Worm (Caenorhabditis elegans) whole organism, early embryonic: ENCODE data around the gene ttr-31.

Source experiments
- B0310.2 ChIP-seq: sonication (generic microtip); optimal IDR thresholded peaks from 2 replicates; lab custom pipeline; 2016; ENCODE audit warnings: mild to moderate bottlenecking, missing genetic modification characterization, missing compliant biosample characterization
- F13C5.2 ChIP-seq: sonication (generic microtip); optimal IDR thresholded peaks from 2 replicates; lab custom pipeline; 2017; ENCODE audit warnings: mild to moderate bottlenecking, missing genetic modification characterization, inconsistent platforms, missing compliant biosample characterization
- aly-1 ChIP-seq: sonication (generic microtip); optimal IDR thresholded peaks from 2 replicates; lab custom pipeline; 2016; ENCODE audit warnings: missing genetic modification characterization, missing compliant biosample characterization
- ama-1 ChIP-seq: fragments of 150-350 bp; optimal IDR thresholded peaks from 2 replicates; lab custom pipeline; 2014
- ceh-13 ChIP-seq: fragments of 200-800 bp; sonication (Bioruptor generic); optimal IDR thresholded peaks from 2 replicates; lab custom pipeline; 2018; ENCODE audit warnings: mild to moderate bottlenecking, missing genetic modification characterization, missing compliant biosample characterization
- ceh-36 ChIP-seq: sonication (generic microtip); optimal IDR thresholded peaks from 2 replicates; lab custom pipeline; 2016; ENCODE audit warnings: missing genetic modification characterization, inconsistent platforms, missing compliant biosample characterization
- ets-7 ChIP-seq: sonication (generic microtip); optimal IDR thresholded peaks from 2 replicates; lab custom pipeline; 2016; ENCODE audit warnings: missing genotype, missing genetic modification characterization, missing compliant biosample characterization
- flt-1 ChIP-seq: fragments of 200-800 bp; sonication (Bioruptor generic); IDR thresholded peaks from 2 replicates; pipeline ENCODE4 v1.3.6; 2022; ENCODE audit warnings: missing genetic modification characterization, missing compliant biosample characterization
- hmbx-1 ChIP-seq: sonication (generic microtip); optimal IDR thresholded peaks from 2 replicates; lab custom pipeline; 2016; ENCODE audit warnings: mild to moderate bottlenecking, missing genetic modification characterization, missing compliant biosample characterization
- hmg-4 ChIP-seq: fragments of 200-800 bp; sonication (Bioruptor generic); optimal IDR thresholded peaks from 2 replicates; lab custom pipeline; 2018; ENCODE audit warnings: mild to moderate bottlenecking, missing genetic modification characterization, missing compliant biosample characterization
- hnd-1 ChIP-seq: sonication (generic microtip); optimal IDR thresholded peaks from 2 replicates; lab custom pipeline; 2016; ENCODE audit warnings: missing genetic modification characterization, missing compliant biosample characterization
- pes-1 ChIP-seq: fragments of 200-800 bp; sonication (Bioruptor generic); IDR thresholded peaks from 2 replicates; pipeline ENCODE4 v1.3.6; 2022; ENCODE audit warnings: missing genetic modification reagents, missing genetic modification characterization, missing compliant biosample characterization
- scrt-1 ChIP-seq: fragments of 200-800 bp; sonication (Bioruptor generic); IDR thresholded peaks from 2 replicates; pipeline ENCODE4 v1.3.6; 2022; ENCODE audit warnings: missing genetic modification characterization, missing compliant biosample characterization
- sea-1 ChIP-seq: fragments of 200-800 bp; sonication (Bioruptor generic); conservative IDR thresholded peaks from 2 replicates; pipeline ENCODE4 v1.3.6; 2022; ENCODE audit warnings: missing genetic modification characterization, missing compliant biosample characterization
- tbx-11 ChIP-seq: fragments of 200-800 bp; sonication (Bioruptor generic); IDR thresholded peaks from 2 replicates; pipeline ENCODE4 v1.3.6; 2022; ENCODE audit warnings: missing genetic modification characterization, missing compliant biosample characterization
- tbx-37 ChIP-seq: fragments of 200-800 bp; sonication (Bioruptor generic); conservative IDR thresholded peaks from 2 replicates; pipeline ENCODE4 v1.3.6; 2022; ENCODE audit warnings: missing genetic modification reagents, missing genetic modification characterization, missing compliant biosample characterization
- tra-4 ChIP-seq: sonication (generic microtip); optimal IDR thresholded peaks from 2 replicates; lab custom pipeline; 2017; ENCODE audit warnings: missing genetic modification characterization, missing compliant biosample characterization

Gene ttr-31

ce11 chrX:11008052-11008451 lies 802 bp downstream of the ttr-31 start, which contains the start of gene del-5:
TSS of gene del-5 (minus strand) at chrX:11008181.
- TF ChIP-seq ceh-36 (tag; lab: Kevin White, UChicago) (no peak), hmg-4 (GFP tag; lab: Kevin White, UChicago) (no peak), flt-1 (GFP tag; lab: Robert Waterston, UW) (no peak), aly-1 (no peak), ama-1 (lab: Kevin White, UChicago) (no peak), tra-4 (tag; lab: Kevin White, UChicago) (no peak), pes-1 (GFP tag; lab: Robert Waterston, UW) (no peak), hnd-1 (tag; lab: Kevin White, UChicago) (no peak)

- TF ChIP-seq sea-1 = no peak
- TF ChIP-seq hnd-1 (tag; lab: Kevin White, UChicago) = no peak
- TF ChIP-seq pes-1 (GFP tag; lab: Robert Waterston, UW) = no peak
- TF ChIP-seq scrt-1 = no peak
- no peak for TF ChIP-seq ets-7 (tag; lab: Kevin White, UChicago)
- no peak for TF ChIP-seq aly-1
- no peak for TF ChIP-seq ceh-13 (GFP tag; lab: Kevin White, UChicago)
- TF ChIP-seq ama-1 (lab: Kevin White, UChicago) = no peak
- no peak for TF ChIP-seq F13C5.2 (tag; lab: Kevin White, UChicago)
- no peak for TF ChIP-seq tbx-37 (GFP tag; lab: Robert Waterston, UW)
- TF ChIP-seq flt-1 (GFP tag; lab: Robert Waterston, UW) = no peak
- TF ChIP-seq tbx-11 (GFP tag; lab: Robert Waterston, UW) = no peak
- no peak for TF ChIP-seq hmg-4 (GFP tag; lab: Kevin White, UChicago)
- TF ChIP-seq ceh-36 (tag; lab: Kevin White, UChicago) = no peak
- TF ChIP-seq hmbx-1 (tag; lab: Kevin White, UChicago) = no peak
- TF ChIP-seq B0310.2 (tag; lab: Kevin White, UChicago) = no peak
- TF ChIP-seq tra-4 (tag; lab: Kevin White, UChicago) = no peak
These were observed 1.5 kb downstream of the ttr-31 start for ce11 chrX:11007393-11007792.

- no peak for TF ChIP-seq scrt-1
- no peak for TF ChIP-seq hmbx-1 (tag; lab: Kevin White, UChicago)
- TF ChIP-seq aly-1 = no peak
- TF ChIP-seq pes-1 (GFP tag; lab: Robert Waterston, UW) = no peak
- no peak for TF ChIP-seq hmg-4 (GFP tag; lab: Kevin White, UChicago)
- TF ChIP-seq ets-7 (tag; lab: Kevin White, UChicago) = no peak
- no peak for TF ChIP-seq F13C5.2 (tag; lab: Kevin White, UChicago)
- TF ChIP-seq sea-1 = no peak
- TF ChIP-seq B0310.2 (tag; lab: Kevin White, UChicago) = no peak
- TF ChIP-seq tbx-37 (GFP tag; lab: Robert Waterston, UW) = no peak
- no peak for TF ChIP-seq ceh-13 (GFP tag; lab: Kevin White, UChicago)
- TF ChIP-seq tra-4 (tag; lab: Kevin White, UChicago) = no peak
- TF ChIP-seq tbx-11 (GFP tag; lab: Robert Waterston, UW) = no peak
- no peak for TF ChIP-seq ama-1 (lab: Kevin White, UChicago)
- TF ChIP-seq ceh-36 (tag; lab: Kevin White, UChicago) = no peak
- TF ChIP-seq hnd-1 (tag; lab: Kevin White, UChicago) = no peak
- no peak for TF ChIP-seq flt-1 (GFP tag; lab: Robert Waterston, UW)
These were observed 5.2 kb downstream of the ttr-31 start for ce11 chrX:11003701-11004100.

DNA sequence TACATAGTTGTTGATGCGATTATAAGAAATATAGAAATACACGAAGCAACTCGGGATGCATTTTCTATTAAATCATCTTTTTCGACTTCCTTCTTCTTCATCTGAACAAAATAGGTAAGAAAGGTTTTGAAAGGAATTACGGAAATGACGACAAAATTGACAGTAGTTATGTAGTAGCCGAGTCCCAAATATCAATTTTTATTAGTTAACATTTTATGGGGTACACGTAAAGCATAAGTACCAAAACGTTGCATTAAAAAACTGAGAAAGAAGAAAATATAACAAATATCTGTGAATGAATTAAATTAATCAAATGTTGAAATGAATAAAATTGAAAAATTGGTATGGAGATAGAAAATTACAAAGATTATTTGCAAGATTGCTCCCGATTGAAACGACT lies 7.1 kb downstream of the ttr-31 start, which contains the start of gene col-177:
col-177 (minus strand) TSS at position 101 of the 400 bp plus-strand sequence.
- TF ChIP-seq scrt-1 (no peak), hnd-1 (tag; lab: Kevin White, UChicago) (no peak), aly-1 (no peak), ceh-36 (tag; lab: Kevin White, UChicago) (no peak), tbx-37 (GFP tag; lab: Robert Waterston, UW) (no peak), hmg-4 (GFP tag; lab: Kevin White, UChicago) (no peak), pes-1 (GFP tag; lab: Robert Waterston, UW) (no peak), tra-4 (tag; lab: Kevin White, UChicago) (no peak), ama-1 (lab: Kevin White, UChicago) (no peak), tbx-11 (GFP tag; lab: Robert Waterston, UW) (no peak), flt-1 (GFP tag; lab: Robert Waterston, UW) (no peak), sea-1 (no peak), ets-7 (tag; lab: Kevin White, UChicago) (no peak)

- no peak for TF ChIP-seq ceh-36 (tag; lab: Kevin White, UChicago)
- no peak for TF ChIP-seq hnd-1 (tag; lab: Kevin White, UChicago)
- no peak for TF ChIP-seq tbx-37 (GFP tag; lab: Robert Waterston, UW)
- TF ChIP-seq ama-1 (lab: Kevin White, UChicago) = no peak
- TF ChIP-seq sea-1 = no peak
These were observed 9.7 kb downstream of the ttr-31 start, which contains the start of gene F59F3.6 for ce11 chrX:10999176-10999575. TSS of gene F59F3.6 (minus strand) at chrX:10999276.

ce11 chrX:10992177-10992576 lies 16.7 kb downstream of the ttr-31 start, which contains the start of gene ver-3:
TSS of gene ver-3 (plus strand) at chrX:10992477.
- TF ChIP-seq ama-1 (lab: Kevin White, UChicago) = no peak
- no peak for TF ChIP-seq tbx-37 (GFP tag; lab: Robert Waterston, UW)
- TF ChIP-seq B0310.2 (tag; lab: Kevin White, UChicago) = no peak
- TF ChIP-seq scrt-1 = no peak
- TF ChIP-seq hmbx-1 (tag; lab: Kevin White, UChicago) = no peak
- no peak for TF ChIP-seq tra-4 (tag; lab: Kevin White, UChicago)
- TF ChIP-seq ceh-13 (GFP tag; lab: Kevin White, UChicago) = no peak
- TF ChIP-seq ceh-36 (tag; lab: Kevin White, UChicago) = no peak
- no peak for TF ChIP-seq aly-1
